Worm (Caenorhabditis elegans): ENCODE measurements around the gene T26E4.3.

DNA sequence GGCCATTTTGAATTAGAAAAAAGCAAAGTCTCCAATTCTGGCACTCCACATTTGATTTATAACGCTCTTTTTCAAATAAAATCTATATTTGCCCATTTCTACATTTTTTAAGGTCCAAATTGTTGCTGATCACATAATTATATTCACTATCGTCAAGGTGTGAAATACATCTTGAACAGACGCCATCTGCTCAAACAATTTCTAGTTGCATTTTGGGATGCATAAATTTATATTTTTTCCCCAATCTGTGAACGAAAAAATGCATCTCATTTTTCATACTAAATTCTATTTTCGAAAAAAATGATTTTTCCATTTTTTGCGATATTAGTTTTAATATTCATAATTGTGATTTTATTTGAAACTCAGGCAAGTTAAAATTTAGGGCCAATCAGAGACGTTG is 10.7 kb downstream of the T26E4.3 start, which contains the start of gene T26E4.7:
- no peak for TF ChIP-seq mdl-1 (tag; optimal IDR thresholded peaks at IDR 0.05)
- no peak for TF ChIP-seq snpc-4 (tag; optimal IDR thresholded peaks at IDR 0.05)
- TF ChIP-seq dmd-4 (tag; optimal IDR thresholded peaks at IDR 0.05) = no peak
- no peak for TF ChIP-seq ama-1 (optimal IDR thresholded peaks at IDR 0.05)
- no peak for TF ChIP-seq alr-1 (tag; optimal IDR thresholded peaks at IDR 0.05)
- no peak for TF ChIP-seq zag-1 (tag; optimal IDR thresholded peaks at IDR 0.05)
- no peak for TF ChIP-seq nhr-77 (tag; optimal IDR thresholded peaks at IDR 0.05)
- no peak for TF ChIP-seq ceh-16 (tag; optimal IDR thresholded peaks at IDR 0.05)

All from whole organism, L2 larva.